Worm (Caenorhabditis elegans) whole organism, midembryonic: ENCODE measurements around the gene T22B7.8.

Experiments used
- flt-1 ChIP-seq: fragments of 200-800 bp; sonication (Bioruptor generic); IDR thresholded peaks from 2 replicates; pipeline ENCODE4 v1.3.6; 2022; ENCODE audit warnings: missing genetic modification characterization, missing compliant biosample characterization
- med-1 ChIP-seq: sonication (generic microtip); optimal IDR thresholded peaks from 2 replicates; lab custom pipeline; 2017; ENCODE audit warnings: missing genetic modification characterization, mild to moderate bottlenecking, missing compliant biosample characterization, antibody characterized with exemption, missing genetic modification reagents; ENCODE audit not compliant: insufficient read depth
- ztf-23 ChIP-seq: fragments of 200-800 bp; sonication (Bioruptor generic); IDR thresholded peaks from 2 replicates; pipeline ENCODE4 v1.3.6; 2022; ENCODE audit warnings: missing genetic modification reagents, missing genetic modification characterization, missing compliant biosample characterization

ce11 chrX:5644112-5644511 is 12.4 kb downstream of the T22B7.8 start:
- TF ChIP-seq flt-1 (GFP tag; lab: Robert Waterston, UW), result no peak
- no peak for TF ChIP-seq med-1 (GFP tag; lab: Kevin White, UChicago)
- no peak for TF ChIP-seq ztf-23 (GFP tag; lab: Robert Waterston, UW)
